Worm (Caenorhabditis elegans): ENCODE measurements around the gene srg-55.

- TF ChIP-seq daf-12 (tag; optimal IDR thresholded peaks at IDR 0.05): no peak
- TF ChIP-seq nhr-23 (tag; optimal IDR thresholded peaks at IDR 0.05): no peak
- no peak for TF ChIP-seq jun-1 (tag; optimal IDR thresholded peaks at IDR 0.05)
- no peak for TF ChIP-seq nfya-1 (tag; optimal IDR thresholded peaks at IDR 0.05; ENCODE audit: insufficient read depth)
Measured at ce11 chrV:14909331-14909835, 18.8 kb downstream of the srg-55 start, which contains the start of gene H12D21.9.

All from whole organism, L3 larva.